Fruit fly (Drosophila melanogaster) whole organism, wandering third instar larva: ENCODE data around the gene Or63a.

Source experiments
- Abd-B ChIP-seq: fragments of >200 bp; optimal IDR thresholded peaks from 2 replicates; lab custom pipeline; 2017; ENCODE audit warnings: missing biosample characterization, missing genetic modification characterization
- Hr78 ChIP-seq: fragments of >200 bp; optimal IDR thresholded peaks from 2 replicates; lab custom pipeline; 2017; ENCODE audit warnings: missing biosample characterization, missing genetic modification characterization
- Hr83 ChIP-seq: fragments of 200-300 bp; sonication (Bioruptor generic); optimal IDR thresholded peaks from 2 replicates; lab custom pipeline; 2016; ENCODE audit warnings: missing biosample characterization, mild to moderate bottlenecking, missing genetic modification characterization, moderate library complexity; ENCODE audit not compliant: poor library complexity, severe bottlenecking
- Jra ChIP-seq: sonication (Bioruptor generic); optimal IDR thresholded peaks from 2 replicates; lab custom pipeline; 2016; ENCODE audit warnings: missing biosample characterization, missing genetic modification characterization
- dsf ChIP-seq: sonication (Bioruptor generic); optimal IDR thresholded peaks from 2 replicates; lab custom pipeline; 2016; ENCODE audit warnings: missing biosample characterization, missing genetic modification characterization, borderline replicate concordance
- fru ChIP-seq: fragments of 200-800 bp; sonication (Bioruptor generic); optimal IDR thresholded peaks from 3 replicates; lab custom pipeline; 2016; ENCODE audit warnings: missing biosample characterization, mild to moderate bottlenecking, missing genetic modification characterization
- lola ChIP-seq: fragments of >200 bp; optimal IDR thresholded peaks from 2 replicates; lab custom pipeline; 2017; ENCODE audit warnings: missing biosample characterization, missing genetic modification characterization

DNA sequence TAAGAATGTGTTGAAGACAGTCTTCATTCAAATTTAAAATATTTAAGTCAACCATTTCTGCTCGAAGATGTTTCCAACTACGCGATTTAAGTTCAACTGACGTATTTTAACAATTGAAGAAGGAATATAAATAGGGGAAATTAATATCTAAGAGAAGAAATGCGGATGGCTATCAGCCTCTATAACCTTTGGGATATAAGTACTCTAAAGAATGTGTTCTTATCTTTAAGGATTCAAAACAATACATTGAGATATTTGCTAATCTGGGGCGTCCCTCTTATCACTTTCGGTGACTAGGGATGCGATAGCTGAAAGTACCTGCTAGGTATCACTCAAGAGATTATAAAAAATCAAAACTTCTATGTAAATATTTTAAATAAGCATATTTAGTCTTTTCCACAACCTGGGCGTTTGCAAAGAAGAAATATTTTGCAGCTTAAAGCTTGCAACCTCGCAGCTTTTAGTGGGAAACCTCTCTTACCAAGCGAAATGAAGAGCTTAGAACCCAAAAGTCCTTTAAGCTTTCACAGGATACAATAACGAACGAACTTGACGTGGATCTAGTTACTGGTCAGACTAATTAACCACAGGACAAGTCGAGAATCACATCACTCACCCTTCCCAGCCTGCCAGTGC is at the start of gene Or63a, which contains the start of gene CG34025:
- TF ChIP-seq Hr83 (no peak), Hr78 (GFP tag; lab: Kevin White, UChicago) (no peak), lola (GFP tag; lab: Kevin White, UChicago) (no peak), fru (GFP tag; lab: Kevin White, UChicago) (no peak), dsf (GFP tag; lab: Kevin White, UChicago) (no peak), Abd-B (GFP tag; lab: Kevin White, UChicago) (no peak), Jra (GFP tag; lab: Kevin White, UChicago) (no peak)
